Worm (Caenorhabditis elegans) whole organism, early embryonic: ENCODE measurements around the gene irg-3.

Source experiments
- aly-1 ChIP-seq: sonication (generic microtip); optimal IDR thresholded peaks from 2 replicates; lab custom pipeline; 2016; ENCODE audit warnings: missing genetic modification characterization, missing compliant biosample characterization
- ama-1 ChIP-seq: fragments of 150-350 bp; optimal IDR thresholded peaks from 2 replicates; lab custom pipeline; 2014
- flt-1 ChIP-seq: fragments of 200-800 bp; sonication (Bioruptor generic); IDR thresholded peaks from 2 replicates; pipeline ENCODE4 v1.3.6; 2022; ENCODE audit warnings: missing genetic modification characterization, missing compliant biosample characterization
- pes-1 ChIP-seq: fragments of 200-800 bp; sonication (Bioruptor generic); IDR thresholded peaks from 2 replicates; pipeline ENCODE4 v1.3.6; 2022; ENCODE audit warnings: missing genetic modification reagents, missing genetic modification characterization, missing compliant biosample characterization
- scrt-1 ChIP-seq: fragments of 200-800 bp; sonication (Bioruptor generic); IDR thresholded peaks from 2 replicates; pipeline ENCODE4 v1.3.6; 2022; ENCODE audit warnings: missing genetic modification characterization, missing compliant biosample characterization
- tra-4 ChIP-seq: sonication (generic microtip); optimal IDR thresholded peaks from 2 replicates; lab custom pipeline; 2017; ENCODE audit warnings: missing genetic modification characterization, missing compliant biosample characterization

DNA sequence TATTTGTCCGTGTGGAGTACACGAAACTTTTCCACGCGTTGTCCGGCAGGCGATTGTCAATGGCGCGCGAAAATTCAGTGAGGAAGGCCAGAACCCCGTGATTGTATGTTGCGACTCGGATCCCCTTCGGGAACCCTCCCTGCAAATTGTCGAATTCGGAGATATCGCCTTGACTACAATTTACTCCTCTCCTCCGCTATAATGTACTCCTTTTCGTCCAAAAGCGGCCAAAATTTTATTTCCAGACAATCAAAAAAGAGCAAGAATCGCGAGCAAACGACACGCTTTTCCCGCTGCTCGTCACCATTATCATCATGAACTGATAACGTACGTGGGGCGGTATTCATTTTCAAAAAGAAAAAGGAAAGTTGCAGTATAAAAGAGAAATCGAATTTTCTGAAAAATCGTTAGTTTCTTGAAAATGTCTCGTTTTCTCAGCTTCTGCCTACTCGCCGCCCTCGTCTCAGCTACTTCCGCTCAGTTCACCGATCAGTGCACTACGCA, at the start of gene irg-3:
- no peak for TF ChIP-seq pes-1 (GFP tag; lab: Robert Waterston, UW)
- TF ChIP-seq ama-1 = no peak
- TF ChIP-seq tra-4 = no peak
- TF ChIP-seq flt-1 (GFP tag; lab: Robert Waterston, UW) = no peak
- TF ChIP-seq aly-1 (tag; lab: Kevin White, UChicago) = no peak
- no peak for TF ChIP-seq scrt-1 (GFP tag; lab: Robert Waterston, UW)
